Fruit fly (Drosophila melanogaster): Measurements from ENCODE around the gene CG7889.

CG7889 gene

DNA sequence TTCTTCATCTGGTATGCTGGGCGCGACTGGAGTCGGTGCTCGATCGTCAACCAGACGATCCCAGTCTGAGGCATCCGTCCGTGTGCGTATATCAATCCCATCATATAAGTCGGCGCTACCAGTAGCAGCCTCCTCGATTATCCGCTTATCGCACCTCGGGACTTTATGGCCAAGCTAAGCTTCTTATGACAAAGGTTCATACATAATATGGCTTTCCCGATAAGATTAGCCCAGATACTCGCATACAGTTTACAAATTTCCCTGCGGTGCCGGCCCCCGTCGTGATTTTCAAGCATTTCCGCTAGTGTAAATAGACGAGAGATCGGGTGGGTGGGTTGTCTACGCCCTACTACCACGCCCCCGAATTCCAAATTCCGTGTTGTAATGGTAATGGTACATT is 36.8 kb downstream of the CG7889 start, which contains the start of gene CG8028:
Gene CG8028 (minus strand): TSS at position 101 of the 400 bp plus-strand sequence.
- TF ChIP-seq noc (tag; optimal IDR thresholded peaks at IDR 0.05), result peak; percentile 4

DNA sequence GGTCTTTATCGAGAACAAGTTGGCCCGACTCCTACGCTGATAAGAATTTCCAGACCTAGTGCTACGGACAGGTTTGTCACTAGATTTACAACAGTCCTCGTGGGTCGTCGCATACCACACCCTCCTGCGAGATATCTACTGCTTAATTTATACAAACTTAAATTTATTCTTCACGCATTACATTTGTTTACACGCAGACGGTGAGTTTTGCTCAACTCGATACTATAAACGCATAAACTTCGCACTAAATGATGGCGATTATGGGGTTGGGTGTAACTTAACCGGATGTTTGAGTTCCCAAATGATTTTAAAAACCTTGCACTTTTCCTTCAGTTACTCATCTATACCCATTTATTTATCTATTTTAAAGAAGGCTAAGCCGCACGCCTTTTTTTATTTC is 37.3 kb downstream of the CG7889 start:
- TF ChIP-seq noc (tag; optimal IDR thresholded peaks at IDR 0.05), result no peak

DNA sequence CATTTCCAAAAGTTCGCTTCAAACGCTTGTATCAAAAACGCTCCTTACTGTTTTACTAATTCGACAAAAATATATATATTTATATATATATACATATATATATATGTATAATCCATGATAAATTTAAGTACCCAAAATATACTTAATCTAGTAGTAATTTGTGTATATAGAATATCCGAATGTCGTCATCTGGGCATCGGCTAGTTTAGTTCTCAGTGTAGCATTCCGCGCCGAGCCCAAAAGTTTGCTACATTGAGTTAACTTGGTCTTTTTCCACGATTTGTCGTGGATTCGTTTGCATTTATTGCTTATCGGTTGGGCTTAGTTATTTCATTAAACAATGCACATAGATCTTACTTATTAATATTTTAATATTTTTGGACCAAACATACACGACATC is 37.8 kb downstream of the CG7889 start:
- TF ChIP-seq noc (tag; optimal IDR thresholded peaks at IDR 0.05), result no peak

DNA sequence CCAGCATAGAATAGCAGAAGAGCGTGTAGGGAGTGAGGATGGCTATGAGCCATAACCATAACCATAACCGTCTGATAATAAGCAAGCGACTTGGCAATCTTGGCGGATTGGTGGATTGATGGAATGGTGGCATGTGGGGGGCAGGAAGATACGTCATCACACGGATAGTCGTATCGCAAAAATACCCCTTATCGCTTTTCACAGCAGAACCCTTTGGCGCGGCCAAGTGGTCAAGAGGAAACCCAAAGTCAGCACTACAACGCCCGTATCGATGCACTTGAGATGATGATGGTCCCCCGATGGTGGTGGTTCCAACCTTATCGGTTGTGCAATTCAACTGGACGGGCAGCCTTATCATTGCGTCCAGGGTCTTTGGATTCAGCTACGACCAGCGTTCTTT is 42.0 kb downstream of the CG7889 start:
- TF ChIP-seq noc (tag; optimal IDR thresholded peaks at IDR 0.05), result peak; percentile 4

DNA sequence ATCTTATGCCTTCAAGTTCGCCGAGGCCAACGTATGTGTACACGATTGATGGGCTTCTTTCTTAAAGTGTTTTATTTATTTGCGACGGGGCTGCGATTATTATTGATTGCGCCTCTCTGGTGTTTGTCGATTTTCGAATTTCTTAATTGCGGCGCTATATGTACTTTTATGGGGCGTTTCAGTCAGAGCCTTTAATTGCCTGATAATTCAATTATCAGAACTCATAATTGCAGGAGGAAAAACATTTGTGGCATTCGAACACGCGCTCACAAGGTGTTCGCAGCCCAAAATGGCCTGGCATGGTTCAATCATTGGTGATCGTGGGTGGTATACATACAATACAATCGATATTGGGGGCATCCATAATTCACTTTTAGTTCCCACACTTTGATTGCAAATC is 42.8 kb downstream of the CG7889 start:
- TF ChIP-seq noc (tag; optimal IDR thresholded peaks at IDR 0.05), result peak; percentile 3

DNA sequence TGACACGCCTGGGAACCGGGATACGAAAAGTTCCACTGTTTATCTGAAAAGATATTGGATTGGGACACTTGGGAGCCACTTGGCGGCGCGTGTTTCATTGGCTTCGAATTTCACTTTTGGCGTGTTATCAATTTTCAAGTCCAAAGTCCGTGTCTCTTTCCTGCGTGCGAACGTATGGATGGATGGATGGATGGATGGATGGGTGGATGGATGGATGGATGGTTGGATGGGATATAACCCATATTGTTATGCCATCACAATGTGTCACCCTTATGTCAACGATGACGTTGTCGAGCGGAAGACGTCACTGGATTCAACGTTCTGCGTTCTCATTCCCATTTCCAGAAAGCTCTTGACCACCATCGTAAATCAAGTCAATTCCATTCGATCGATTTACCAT is 44.4 kb downstream of the CG7889 start:
- TF ChIP-seq noc (tag; optimal IDR thresholded peaks at IDR 0.05), result no peak

DNA sequence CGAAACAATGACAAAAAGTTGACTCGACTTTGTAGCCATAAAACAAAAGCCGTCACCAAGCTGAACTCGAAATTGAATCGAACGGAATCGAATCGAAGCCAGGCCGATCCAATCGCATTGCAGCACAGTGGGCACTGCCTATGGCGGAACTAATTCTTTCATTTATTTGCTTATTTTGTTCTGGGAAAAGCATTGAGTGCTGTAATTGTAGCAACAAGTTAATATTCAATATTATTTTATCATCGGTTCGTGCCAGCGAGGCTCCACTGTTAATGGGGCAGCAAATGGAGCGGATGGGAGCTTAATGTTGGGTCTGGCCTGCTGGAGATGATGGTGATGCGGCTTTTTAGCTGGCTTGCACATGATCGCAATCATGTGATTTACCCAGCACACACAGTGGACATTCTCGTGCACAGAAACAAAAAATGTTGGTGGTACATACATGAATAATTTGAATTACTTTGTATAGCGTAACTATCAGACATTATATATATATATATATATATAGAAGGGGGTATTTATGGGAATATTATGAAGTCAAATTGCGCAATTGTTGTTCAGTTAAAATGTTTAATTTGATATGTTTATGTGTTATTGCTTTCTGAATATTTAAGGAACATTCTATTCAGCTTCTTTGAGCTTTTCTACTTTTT is 46.0 kb downstream of the CG7889 start:
- TF ChIP-seq noc (tag; optimal IDR thresholded peaks at IDR 0.05), result peak; percentile 62

DNA sequence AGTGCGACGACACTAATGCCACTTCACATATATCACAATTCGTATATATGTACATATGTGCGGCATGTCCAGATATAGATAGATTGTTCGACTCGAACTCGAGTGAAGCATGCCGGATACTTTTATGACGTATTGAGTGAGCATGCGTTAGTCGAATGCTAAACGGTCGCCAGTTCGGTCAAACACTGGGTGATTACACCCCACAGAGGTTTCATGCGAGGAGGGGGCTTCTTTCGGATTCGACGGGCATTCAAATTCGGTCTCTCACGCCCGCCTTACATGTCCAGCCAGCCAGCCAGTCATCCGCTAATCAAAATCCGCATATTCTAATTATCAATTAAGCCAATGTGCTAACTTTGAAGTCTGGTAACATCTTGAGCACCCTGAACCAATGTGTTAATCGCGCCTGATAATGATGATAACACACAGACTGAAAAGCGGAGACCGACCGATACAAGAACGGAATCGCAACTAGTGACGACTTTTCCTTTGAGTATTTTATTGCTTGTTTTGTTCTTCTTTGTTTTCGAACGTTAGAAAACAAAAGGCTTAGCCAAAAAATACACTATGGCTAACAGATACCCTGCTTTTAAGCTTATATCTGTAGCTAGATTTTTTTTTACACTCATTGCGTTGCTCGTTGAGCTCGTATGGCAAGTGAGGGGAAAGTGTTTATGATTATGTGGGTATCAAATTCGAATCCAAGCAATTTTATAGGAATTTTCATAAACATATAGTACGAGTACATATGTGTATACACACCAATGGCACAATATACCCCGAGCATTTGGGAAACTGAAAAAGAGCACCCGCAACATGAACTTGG is 48.6 kb downstream of the CG7889 start:
- TF ChIP-seq noc (tag; optimal IDR thresholded peaks at IDR 0.05), result peak; percentile 76

DNA sequence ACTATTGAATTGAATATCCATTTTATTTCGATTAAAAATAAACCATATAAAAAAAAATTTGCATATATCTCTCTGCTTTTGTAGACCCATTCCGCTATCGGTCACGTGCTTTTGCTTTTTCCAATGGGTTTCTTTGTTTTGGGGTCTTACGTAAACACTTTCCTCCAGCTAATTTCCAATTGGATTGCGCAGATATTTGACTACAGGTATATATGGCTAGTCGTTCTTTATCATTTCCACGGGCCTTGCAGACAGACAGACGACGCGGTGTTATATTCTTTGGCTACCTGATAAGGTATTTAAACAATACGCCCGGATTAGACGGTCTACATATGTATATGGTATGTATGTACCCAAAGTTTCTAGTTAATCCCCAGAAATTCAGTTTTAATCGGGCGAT is 49.9 kb downstream of the CG7889 start:
- no peak for TF ChIP-seq noc (tag; optimal IDR thresholded peaks at IDR 0.05)

DNA sequence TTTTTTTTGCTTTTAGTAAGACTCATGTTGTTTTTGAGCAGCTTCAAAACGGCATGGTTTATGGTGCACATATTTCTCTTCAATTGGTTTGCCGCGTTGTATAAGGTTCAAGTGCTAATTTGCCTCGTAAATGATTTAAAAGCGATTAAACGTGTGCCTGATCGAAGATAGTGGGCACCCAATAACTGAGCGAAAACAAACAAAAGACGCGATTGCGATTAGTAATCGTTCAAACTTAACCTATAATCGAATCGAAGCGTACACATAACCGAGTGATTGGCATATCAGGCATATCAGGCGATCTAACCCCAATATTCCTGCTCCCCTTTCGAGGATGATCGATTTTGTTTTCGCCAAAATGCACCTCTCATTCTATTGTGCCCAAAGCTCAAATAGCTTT is 50.6 kb downstream of the CG7889 start:
- TF ChIP-seq noc (tag; optimal IDR thresholded peaks at IDR 0.05), result peak; percentile 29
